Fruit fly (Drosophila melanogaster): ENCODE measurements around the gene MED28.

Gene MED28

dm6 chr3R:25517521-25517920 is 40.7 kb downstream of the MED28 start:
- no peak for TF ChIP-seq Jra (GFP tag; optimal IDR thresholded peaks at IDR 0.05)
- TF ChIP-seq usp (GFP tag; optimal IDR thresholded peaks at IDR 0.05): no peak
- no peak for TF ChIP-seq dsf (GFP tag; optimal IDR thresholded peaks at IDR 0.05; ENCODE audit: borderline replicate concordance)
- no peak for TF ChIP-seq Dfd (GFP tag; optimal IDR thresholded peaks at IDR 0.05)
- TF ChIP-seq h (GFP tag; optimal IDR thresholded peaks at IDR 0.05): no peak
- no peak for TF ChIP-seq CG9705 (GFP tag; optimal IDR thresholded peaks at IDR 0.05)
- TF ChIP-seq tai (GFP tag; optimal IDR thresholded peaks at IDR 0.05): no peak
- no peak for TF ChIP-seq Mio (GFP tag; optimal IDR thresholded peaks at IDR 0.05)
- TF ChIP-seq rgr (GFP tag; optimal IDR thresholded peaks at IDR 0.05): no peak
- no peak for TF ChIP-seq lola (GFP tag; optimal IDR thresholded peaks at IDR 0.05)

dm6 chr3R:25518099-25518567 is 41.3 kb downstream of the MED28 start:
- TF ChIP-seq fru (GFP tag; optimal IDR thresholded peaks at IDR 0.05) (no peak), Dfd (GFP tag; optimal IDR thresholded peaks at IDR 0.05) (no peak), CG9705 (GFP tag; optimal IDR thresholded peaks at IDR 0.05) (no peak), Vsx2 (GFP tag; optimal IDR thresholded peaks at IDR 0.05; ENCODE audit: partially characterized antibody) (peak; percentile 58), HLH106 (tag; optimal IDR thresholded peaks at IDR 0.05) (no peak), dmrt93B (GFP tag; optimal IDR thresholded peaks at IDR 0.05) (no peak), tai (GFP tag; optimal IDR thresholded peaks at IDR 0.05) (no peak), woc (GFP tag; optimal IDR thresholded peaks at IDR 0.05) (no peak), ey (GFP tag; optimal IDR thresholded peaks at IDR 0.05) (no peak), sage (GFP tag; optimal IDR thresholded peaks at IDR 0.05) (no peak), OdsH (GFP tag; optimal IDR thresholded peaks at IDR 0.05) (no peak), Mio (GFP tag; optimal IDR thresholded peaks at IDR 0.05) (no peak), psq (GFP tag; optimal IDR thresholded peaks at IDR 0.05) (no peak), jim (GFP tag; optimal IDR thresholded peaks at IDR 0.05) (no peak), Hr83 (GFP tag; optimal IDR thresholded peaks at IDR 0.05; ENCODE audit: poor library complexity, severe bottlenecking) (peak; percentile 42), Hr78 (GFP tag; optimal IDR thresholded peaks at IDR 0.05) (no peak), rgr (GFP tag; optimal IDR thresholded peaks at IDR 0.05) (no peak), lola (GFP tag; optimal IDR thresholded peaks at IDR 0.05) (no peak), brk (GFP tag; optimal IDR thresholded peaks at IDR 0.05) (no peak), br (GFP tag; optimal IDR thresholded peaks at IDR 0.05) (no peak), Dif (GFP tag; optimal IDR thresholded peaks at IDR 0.05; ENCODE audit: partially characterized antibody) (peak; percentile 85), N (GFP tag; optimal IDR thresholded peaks at IDR 0.05) (no peak), Jra (GFP tag; optimal IDR thresholded peaks at IDR 0.05) (peak; percentile 59), dsf (GFP tag; optimal IDR thresholded peaks at IDR 0.05; ENCODE audit: borderline replicate concordance) (no peak), Myc (optimal IDR thresholded peaks at IDR 0.05) (no peak), Sp1 (GFP tag; optimal IDR thresholded peaks at IDR 0.05) (peak; percentile 27), pan (optimal IDR thresholded peaks at IDR 0.05) (no peak), dl (GFP tag; optimal IDR thresholded peaks at IDR 0.05; ENCODE audit: insufficient read depth in 1 of 2, partially characterized antibody in 2 of 2) (peak; percentile 67 to 89), Abd-B (GFP tag; optimal IDR thresholded peaks at IDR 0.05) (no peak), h (GFP tag; optimal IDR thresholded peaks at IDR 0.05) (no peak), CrebA (GFP tag; optimal IDR thresholded peaks at IDR 0.05; ENCODE audit: borderline replicate concordance) (no peak), sv (GFP tag; optimal IDR thresholded peaks at IDR 0.05) (no peak), GATAd (GFP tag; optimal IDR thresholded peaks at IDR 0.05) (no peak), Hnf4 (GFP tag; optimal IDR thresholded peaks at IDR 0.05) (no peak), usp (GFP tag; optimal IDR thresholded peaks at IDR 0.05) (no peak), CG32264 (GFP tag; optimal IDR thresholded peaks at IDR 0.05) (no peak), Rel (GFP tag; optimal IDR thresholded peaks at IDR 0.05) (peak; percentile 27), Rel (tag; optimal IDR thresholded peaks at IDR 0.05) (no peak), foxo (GFP tag; optimal IDR thresholded peaks at IDR 0.05) (no peak)

DNA sequence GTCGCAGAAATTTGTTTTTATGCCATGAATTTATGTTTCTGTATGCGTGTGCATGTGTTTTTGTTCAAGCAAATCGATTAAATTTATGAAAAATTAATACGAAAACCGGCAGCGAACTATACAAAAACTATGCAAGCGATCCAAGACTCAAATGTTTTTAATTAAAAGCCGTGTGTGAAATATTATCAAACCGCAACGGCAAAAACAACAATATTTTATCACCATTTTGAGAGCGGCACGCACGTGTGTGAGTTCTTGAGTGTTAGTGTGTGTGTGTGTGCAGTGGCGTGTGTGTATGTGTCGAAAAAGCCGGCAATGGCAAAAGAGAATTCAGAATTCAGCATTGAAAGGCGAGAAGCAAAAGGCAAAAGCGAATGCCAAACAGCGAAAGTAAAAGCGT is 41.8 kb downstream of the MED28 start:
- TF ChIP-seq CG32264 (GFP tag; optimal IDR thresholded peaks at IDR 0.05): no peak
- no peak for TF ChIP-seq Dif (GFP tag; optimal IDR thresholded peaks at IDR 0.05; ENCODE audit: partially characterized antibody)
- peak; percentile 53 for TF ChIP-seq psq (GFP tag; optimal IDR thresholded peaks at IDR 0.05)
- TF ChIP-seq Dfd (GFP tag; optimal IDR thresholded peaks at IDR 0.05): peak; percentile 41
- TF ChIP-seq woc (GFP tag; optimal IDR thresholded peaks at IDR 0.05): no peak
- no peak for TF ChIP-seq tai (GFP tag; optimal IDR thresholded peaks at IDR 0.05)
